Worm (Caenorhabditis elegans): ENCODE data around the gene C05D11.5.

DNA sequence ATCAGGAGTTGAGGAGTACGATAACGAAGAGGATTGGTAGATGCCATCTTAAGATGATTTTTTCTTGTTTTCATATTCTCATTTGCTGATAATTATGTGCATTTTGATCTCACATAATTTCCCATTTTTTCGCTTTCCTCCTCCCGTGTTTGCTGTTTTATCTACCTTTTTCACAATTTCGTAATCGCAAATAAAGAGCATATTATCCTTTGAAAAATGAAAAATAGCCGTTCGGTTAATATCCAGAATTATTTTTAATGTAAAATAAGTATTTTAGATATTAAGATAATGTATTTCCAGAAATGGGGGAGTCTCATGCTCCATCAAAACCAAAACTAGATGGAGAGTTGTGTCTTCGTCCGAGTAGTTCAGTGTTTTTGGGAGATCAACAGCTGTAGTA lies 21.1 kb upstream of the C05D11.5 start, which contains the start of gene vps-16:
- TF ChIP-seq klf-2 (GFP tag; conservative IDR thresholded peaks at IDR 0.05) (no peak), T22C8.4 (GFP tag; IDR thresholded peaks at IDR 0.05) (no peak), cog-1 (tag; optimal IDR thresholded peaks at IDR 0.05) (no peak), ref-1 (GFP tag; conservative IDR thresholded peaks at IDR 0.05) (no peak), med-1 (GFP tag; optimal IDR thresholded peaks at IDR 0.05; ENCODE audit: insufficient read depth) (no peak), tab-1 (GFP tag; IDR thresholded peaks at IDR 0.05) (no peak), ztf-23 (GFP tag; IDR thresholded peaks at IDR 0.05) (no peak), flt-1 (GFP tag; IDR thresholded peaks at IDR 0.05) (no peak), ztf-29 (GFP tag; IDR thresholded peaks at IDR 0.05) (no peak)
